Worm (Caenorhabditis elegans): ENCODE measurements around the gene sre-13.
A peak's percentile ranks its signal among the peaks of the same experiment; 100 is the strongest.

The sre-13 gene

ce11 chrII:14616402-14616801 is 20.2 kb downstream of the sre-13 start:
- peak; percentile 89 for TF ChIP-seq blmp-1 (tag; optimal IDR thresholded peaks at IDR 0.05)
- peak; percentile 52 for TF ChIP-seq nhr-85 (tag)
- TF ChIP-seq ztf-4 (tag; optimal IDR thresholded peaks at IDR 0.05) = no peak
- TF ChIP-seq tlp-1 (tag; optimal IDR thresholded peaks at IDR 0.05) = no peak
- TF ChIP-seq ceh-90 (tag; optimal IDR thresholded peaks at IDR 0.05) = no peak
- TF ChIP-seq nhr-84 (tag; optimal IDR thresholded peaks at IDR 0.05) = no peak
- TF ChIP-seq elt-3 (tag; optimal IDR thresholded peaks at IDR 0.05) = peak in 4 of 6 experiments; percentile 79 to 83 (median 82)
- no peak for TF ChIP-seq C34B4.2 (tag; optimal IDR thresholded peaks at IDR 0.05)

DNA sequence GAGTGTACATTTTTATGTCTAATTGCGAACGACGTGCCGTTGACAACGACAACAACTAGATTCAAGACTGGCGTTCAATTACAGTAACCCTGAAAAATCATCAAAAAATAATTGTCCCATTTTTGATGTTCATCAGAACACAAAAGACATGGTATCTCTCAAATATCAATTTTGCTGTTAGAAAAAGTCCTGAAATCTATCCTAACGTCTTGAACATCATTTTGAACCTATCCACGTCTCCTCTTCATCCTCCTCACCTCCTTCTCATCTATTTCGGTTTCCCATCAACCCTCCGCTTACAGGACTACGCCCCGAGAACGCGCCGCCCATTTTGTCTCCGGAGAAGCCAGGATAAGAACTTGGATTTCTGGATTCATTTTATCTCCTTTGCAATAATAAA is 20.9 kb downstream of the sre-13 start, which contains the start of gene mltn-9:
TSS of gene mltn-9 (plus strand) at position 301 of the 400 bp plus-strand sequence.
- TF ChIP-seq xbp-1 (tag; optimal IDR thresholded peaks at IDR 0.05) (no peak), irx-1 (tag; optimal IDR thresholded peaks at IDR 0.05) (no peak), lir-3 (tag; optimal IDR thresholded peaks at IDR 0.05; ENCODE audit: poor library complexity) (no peak), ceh-88 (GFP tag; IDR thresholded peaks at IDR 0.05) (no peak), nhr-237 (tag; optimal IDR thresholded peaks at IDR 0.05) (no peak), unc-30 (tag; optimal IDR thresholded peaks at IDR 0.05) (no peak), zip-4 (GFP tag; optimal IDR thresholded peaks at IDR 0.05) (no peak), unc-98 (GFP tag; IDR thresholded peaks at IDR 0.05) (no peak), rnt-1 (tag; optimal IDR thresholded peaks at IDR 0.05) (no peak), tlp-1 (tag; optimal IDR thresholded peaks at IDR 0.05) (no peak)

ce11 chrII:14611307-14611706 is 25.3 kb downstream of the sre-13 start:
- TF ChIP-seq C34B4.2 (tag; optimal IDR thresholded peaks at IDR 0.05) (no peak), dsc-1 (tag; optimal IDR thresholded peaks at IDR 0.05) (no peak), nhr-12 (tag; optimal IDR thresholded peaks at IDR 0.05) (no peak), blmp-1 (tag; optimal IDR thresholded peaks at IDR 0.05) (peak; percentile 7)

ce11 chrII:14610492-14611142 is 26.0 kb downstream of the sre-13 start:
- no peak for TF ChIP-seq hpl-2 (GFP tag; optimal IDR thresholded peaks at IDR 0.05)
- no peak for TF ChIP-seq nhr-20 (tag; optimal IDR thresholded peaks at IDR 0.05)
- TF ChIP-seq blmp-1 (tag; optimal IDR thresholded peaks at IDR 0.05) = peak; percentile 42
- no peak for TF ChIP-seq C16A3.4 (tag; optimal IDR thresholded peaks at IDR 0.05)
- TF ChIP-seq ceh-63 (GFP tag; optimal IDR thresholded peaks at IDR 0.05) = no peak
- no peak for TF ChIP-seq rnt-1 (tag; optimal IDR thresholded peaks at IDR 0.05)
- peak; percentile 16 for TF ChIP-seq lin-39 (tag; optimal IDR thresholded peaks at IDR 0.05)
- no peak for TF ChIP-seq ets-5 (GFP tag; IDR thresholded peaks at IDR 0.05)
- no peak for TF ChIP-seq zag-1 (tag; optimal IDR thresholded peaks at IDR 0.05)
- TF ChIP-seq efl-1 (optimal IDR thresholded peaks at IDR 0.05) = no peak
- TF ChIP-seq efl-1 (GFP tag; optimal IDR thresholded peaks at IDR 0.05 in 1 of 2) = peak in 1 of 2 experiments; percentile 50
- peak; percentile 20 for TF ChIP-seq ama-1 (optimal IDR thresholded peaks at IDR 0.05)
- TF ChIP-seq hlh-4 (tag; optimal IDR thresholded peaks at IDR 0.05) = no peak
- TF ChIP-seq elt-3 (tag; optimal IDR thresholded peaks at IDR 0.05) = no peak
- TF ChIP-seq fkh-8 (tag; optimal IDR thresholded peaks at IDR 0.05) = no peak

- TF ChIP-seq dsc-1 (tag; optimal IDR thresholded peaks at IDR 0.05) = no peak
- no peak for TF ChIP-seq skn-1 (tag; optimal IDR thresholded peaks at IDR 0.05)
- TF ChIP-seq efl-1 (optimal IDR thresholded peaks at IDR 0.05) = no peak
- peak in 1 of 2 experiments; percentile 30 for TF ChIP-seq efl-1 (GFP tag; optimal IDR thresholded peaks at IDR 0.05 in 1 of 2)
- TF ChIP-seq sup-37 (GFP tag; optimal IDR thresholded peaks at IDR 0.05) = no peak
These were observed 27.2 kb downstream of the sre-13 start for ce11 chrII:14609297-14609937.

Data from whole organism, L1 larva.